Worm (Caenorhabditis elegans) whole organism, young adult: ENCODE results near the gene aat-4.

Experiments
- C06A6.2 ChIP-seq: fragments of 200-800 bp; sonication (Bioruptor generic); conservative IDR thresholded peaks from 2 replicates; pipeline ENCODE4 v1.3.6; 2022; ENCODE audit warnings: missing genetic modification characterization, missing compliant biosample characterization
- F23B12.7 ChIP-seq: sonication (generic microtip); optimal IDR thresholded peaks from 2 replicates; lab custom pipeline; 2017; ENCODE audit warnings: missing genetic modification characterization, mild to moderate bottlenecking, missing compliant biosample characterization, antibody characterized with exemption, moderate library complexity; ENCODE audit not compliant: insufficient read depth
- F39B2.1 ChIP-seq: fragments of 200-800 bp; sonication (Bioruptor generic); IDR thresholded peaks from 2 replicates; pipeline ENCODE4 v1.3.6; 2022; ENCODE audit warnings: missing genetic modification reagents, missing genetic modification characterization, missing compliant biosample characterization
- F55B11.4 ChIP-seq: sonication (generic microtip); optimal IDR thresholded peaks from 2 replicates; lab custom pipeline; 2016; ENCODE audit warnings: missing compliant biosample characterization, missing genetic modification characterization, borderline replicate concordance; ENCODE audit not compliant: insufficient read depth
- K11D2.4 ChIP-seq: fragments of 200-800 bp; sonication (Bioruptor generic); IDR thresholded peaks from 2 replicates; pipeline ENCODE4 v1.3.6; 2022; ENCODE audit warnings: missing genetic modification reagents, missing genetic modification characterization, missing compliant biosample characterization
- K12H6.12 ChIP-seq: fragments of 200-800 bp; sonication (Bioruptor generic); optimal IDR thresholded peaks from 2 replicates; lab custom pipeline; 2018; ENCODE audit warnings: mild to moderate bottlenecking, missing genetic modification characterization, missing compliant biosample characterization
- T07F8.4 ChIP-seq: sonication (generic microtip); optimal IDR thresholded peaks from 2 replicates; lab custom pipeline; 2016; ENCODE audit warnings: mild to moderate bottlenecking, missing genetic modification characterization, moderate library complexity, missing compliant biosample characterization
- Y95B8A.8 ChIP-seq: fragments of 200-800 bp; sonication (Bioruptor generic); IDR thresholded peaks from 2 replicates; pipeline ENCODE4 v1.3.6; 2022; ENCODE audit warnings: missing genetic modification reagents, missing genetic modification characterization, missing compliant biosample characterization
- akir-1 ChIP-seq: fragments of 200-800 bp; sonication (Bioruptor generic); optimal IDR thresholded peaks from 2 replicates; lab custom pipeline; 2018; ENCODE audit warnings: mild to moderate bottlenecking, missing genetic modification characterization, moderate library complexity, missing compliant biosample characterization
- attf-5 ChIP-seq: fragments of 200-800 bp; sonication (Bioruptor generic); optimal IDR thresholded peaks from 2 replicates; lab custom pipeline; 2018; ENCODE audit warnings: mild to moderate bottlenecking, missing genetic modification characterization, missing compliant biosample characterization
- bed-1 ChIP-seq: fragments of 200-800 bp; sonication (Bioruptor generic); IDR thresholded peaks from 2 replicates; pipeline ENCODE4 v1.3.6; 2022; ENCODE audit warnings: missing genetic modification reagents, missing genetic modification characterization, missing compliant biosample characterization
- bed-2 ChIP-seq: fragments of 200-800 bp; sonication (Bioruptor generic); IDR thresholded peaks from 2 replicates; pipeline ENCODE4 v1.3.6; 2022; ENCODE audit warnings: missing genetic modification reagents, missing genetic modification characterization, missing compliant biosample characterization
- ccch-3 ChIP-seq: fragments of 200-800 bp; sonication (Bioruptor generic); optimal IDR thresholded peaks from 2 replicates; lab custom pipeline; 2018; ENCODE audit warnings: mild to moderate bottlenecking, missing genetic modification characterization, missing compliant biosample characterization
- ceh-27 ChIP-seq: fragments of 200-800 bp; sonication (Bioruptor generic); optimal IDR thresholded peaks from 2 replicates; lab custom pipeline; 2018; ENCODE audit warnings: mild to moderate bottlenecking, missing genetic modification characterization, moderate library complexity, missing compliant biosample characterization
- ceh-91 ChIP-seq: fragments of 200-800 bp; sonication (Bioruptor generic); IDR thresholded peaks from 2 replicates; pipeline ENCODE4 v1.3.6; 2022; ENCODE audit warnings: missing genetic modification reagents, missing genetic modification characterization, missing compliant biosample characterization
- chd-7 ChIP-seq: sonication (generic microtip); optimal IDR thresholded peaks from 2 replicates; lab custom pipeline; 2016; ENCODE audit warnings: mild to moderate bottlenecking, missing genetic modification characterization, moderate library complexity, missing compliant biosample characterization
- dpl-1 ChIP-seq: fragments of 150-350 bp; optimal IDR thresholded peaks from 2 replicates; lab custom pipeline; 2014; ENCODE audit warnings: missing biosample characterization, missing genetic modification reagents, missing genetic modification characterization
- efl-1 ChIP-seq: fragments of 150-350 bp; optimal IDR thresholded peaks from 2 replicates; lab custom pipeline; 2014; ENCODE audit warnings: missing biosample characterization, missing genetic modification reagents, missing genetic modification characterization
- egrh-3 ChIP-seq: fragments of 200-800 bp; sonication (Bioruptor generic); IDR thresholded peaks from 2 replicates; pipeline ENCODE4 v1.3.6; 2022; ENCODE audit warnings: missing genetic modification reagents, missing genetic modification characterization, missing compliant biosample characterization
- hmg-20 ChIP-seq: fragments of 200-800 bp; sonication (Bioruptor generic); IDR thresholded peaks from 2 replicates; pipeline ENCODE4 v1.3.6; 2022; ENCODE audit warnings: missing genetic modification reagents, missing genetic modification characterization, missing compliant biosample characterization
- hsf-1 ChIP-seq: fragments of 200-800 bp; sonication (Bioruptor generic); IDR thresholded peaks from 2 replicates; pipeline ENCODE4 v1.3.6; 2022; ENCODE audit warnings: missing genetic modification reagents, missing genetic modification characterization, missing compliant biosample characterization
- lir-1 ChIP-seq: fragments of 200-800 bp; sonication (Bioruptor generic); conservative IDR thresholded peaks from 2 replicates; pipeline ENCODE4 v1.3.6; 2022; ENCODE audit warnings: missing genetic modification reagents, missing genetic modification characterization, missing compliant biosample characterization
- nhr-120 ChIP-seq: fragments of 200-800 bp; sonication (Bioruptor generic); IDR thresholded peaks from 2 replicates; pipeline ENCODE4 v1.3.6; 2022; ENCODE audit warnings: missing genetic modification characterization, missing compliant biosample characterization
- nhr-80 ChIP-seq: sonication (generic microtip); optimal IDR thresholded peaks from 2 replicates; lab custom pipeline; 2016; ENCODE audit warnings: missing genetic modification characterization, missing compliant biosample characterization
- sea-2 ChIP-seq: fragments of 200-800 bp; sonication (Bioruptor generic); IDR thresholded peaks from 2 replicates; pipeline ENCODE4 v1.3.6; 2022; ENCODE audit warnings: missing genetic modification characterization, missing compliant biosample characterization
- sptf-2 ChIP-seq: fragments of 200-800 bp; sonication (Bioruptor generic); optimal IDR thresholded peaks from 2 replicates; lab custom pipeline; 2018; ENCODE audit warnings: mild to moderate bottlenecking, missing genetic modification characterization, missing compliant biosample characterization
- tbx-9 ChIP-seq: sonication (generic microtip); optimal IDR thresholded peaks from 2 replicates; lab custom pipeline; 2016; ENCODE audit warnings: borderline replicate concordance, missing genetic modification characterization, inconsistent platforms, missing compliant biosample characterization
- tlf-1 ChIP-seq: fragments of 200-800 bp; sonication (Bioruptor generic); optimal IDR thresholded peaks from 2 replicates; lab custom pipeline; 2018; ENCODE audit warnings: mild to moderate bottlenecking, missing genetic modification characterization, missing compliant biosample characterization
- xnd-1 ChIP-seq: sonication (generic microtip); optimal IDR thresholded peaks from 2 replicates; lab custom pipeline; 2016; ENCODE audit warnings: missing genotype, missing genetic modification reagents, missing genetic modification characterization, missing compliant biosample characterization
- ztf-3 ChIP-seq: fragments of 200-800 bp; sonication (Bioruptor generic); optimal IDR thresholded peaks from 2 replicates; lab custom pipeline; 2018; ENCODE audit warnings: mild to moderate bottlenecking, missing genetic modification characterization, missing compliant biosample characterization
- ztf-6 ChIP-seq: fragments of 200-800 bp; sonication (Bioruptor generic); IDR thresholded peaks from 2 replicates; pipeline ENCODE4 v1.3.6; 2022; ENCODE audit warnings: missing genetic modification reagents, missing genetic modification characterization, missing compliant biosample characterization

The aat-4 gene

DNA sequence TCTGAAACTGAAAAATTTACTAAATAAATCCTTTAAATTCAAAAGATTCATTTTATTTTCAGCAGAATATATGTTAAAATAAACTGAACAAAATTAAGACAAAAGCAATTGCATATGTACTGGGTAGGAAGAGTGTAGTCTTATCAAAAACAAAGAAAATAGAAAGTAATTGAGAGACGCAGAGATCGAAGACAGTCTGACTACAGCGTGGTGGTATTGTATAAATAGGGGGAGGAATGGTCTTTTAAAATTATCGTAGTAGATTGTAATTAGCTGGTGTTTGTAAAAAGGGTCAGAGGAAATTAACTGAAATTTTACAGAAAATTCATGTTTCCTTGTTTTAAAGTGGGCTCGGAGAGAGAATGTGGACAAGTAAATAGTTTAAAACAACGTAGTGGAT, 27.0 kb downstream of the aat-4 start, which contains the start of gene acox-3:
acox-3 (minus strand) TSS at position 7 of the 400 bp plus-strand sequence.
- no peak for TF ChIP-seq sptf-2
- peak; percentile 18 for TF ChIP-seq nhr-80 (tag; lab: Kevin White, UChicago)
- no peak for TF ChIP-seq Y95B8A.8 (GFP tag; lab: Robert Waterston, UW)

DNA sequence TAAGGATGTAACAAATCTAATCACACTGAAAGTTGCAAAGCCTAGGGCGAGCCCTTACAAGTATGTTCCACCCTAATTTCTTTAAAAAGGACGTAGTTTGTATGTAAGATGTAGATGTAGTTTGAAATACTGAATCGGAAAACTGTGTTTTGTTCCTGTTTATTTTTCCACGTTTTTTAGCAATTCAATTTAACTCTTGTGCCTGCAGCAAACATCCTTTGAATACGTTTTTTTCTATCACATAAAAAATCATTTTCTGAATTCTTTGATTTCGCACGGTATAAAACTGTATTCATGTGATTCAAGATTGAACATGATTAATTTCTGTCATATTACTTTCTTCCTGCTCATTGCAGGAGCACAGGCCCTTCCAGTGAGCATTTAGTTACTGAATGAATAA, 35.5 kb downstream of the aat-4 start, which contains the start of gene F58F9.9:
F58F9.9 (plus strand) TSS at position 301 of the 400 bp plus-strand sequence.
- TF ChIP-seq bed-1 (GFP tag; lab: Robert Waterston, UW), result no peak
- TF ChIP-seq bed-2 (GFP tag; lab: Robert Waterston, UW), result no peak
- TF ChIP-seq efl-1 (GFP tag; lab: Kevin White, UChicago), result no peak
- TF ChIP-seq F55B11.4 (tag; lab: Kevin White, UChicago), result no peak
- TF ChIP-seq hmg-20 (GFP tag; lab: Robert Waterston, UW), result no peak
- TF ChIP-seq tbx-9, result no peak
- no peak for TF ChIP-seq F39B2.1
- TF ChIP-seq nhr-120 (GFP tag; lab: Robert Waterston, UW), result no peak
- no peak for TF ChIP-seq K11D2.4 (GFP tag; lab: Robert Waterston, UW)
- no peak for TF ChIP-seq C06A6.2

DNA sequence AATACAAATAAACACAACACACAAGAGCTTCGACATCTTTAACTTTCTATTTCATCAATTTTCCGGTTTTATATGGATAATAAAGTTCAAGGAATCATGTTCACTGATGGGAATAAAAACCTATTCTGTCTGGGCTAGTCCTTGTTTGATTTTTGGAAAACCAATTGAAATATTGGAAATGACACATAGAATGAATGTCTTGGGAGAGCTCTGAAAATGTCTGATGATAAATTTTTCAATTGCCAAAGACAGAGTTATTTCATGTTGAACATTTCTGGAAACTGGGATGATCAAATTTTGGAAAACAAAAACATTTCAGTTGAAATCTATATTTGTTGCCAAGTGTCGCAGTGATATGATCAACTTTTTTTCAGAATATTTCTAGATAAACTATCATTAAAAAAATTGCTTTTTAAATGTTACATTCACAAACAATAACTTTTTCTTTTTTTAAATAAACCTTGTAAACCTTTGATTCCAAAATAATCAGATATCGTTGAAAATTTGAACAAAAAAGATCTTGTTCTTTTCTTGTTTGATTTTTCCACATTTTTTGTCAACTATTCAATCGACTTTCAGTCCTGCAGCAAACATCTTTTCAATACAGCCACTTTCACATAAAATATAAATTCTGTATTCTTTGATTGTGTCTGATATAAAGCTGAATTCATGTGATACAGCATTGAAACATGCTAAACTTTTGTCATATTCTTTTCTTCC, 37.9 kb downstream of the aat-4 start, which contains the start of the genes F58F9.6 and F58F9.8:
F58F9.6 (minus strand) TSS at position 101 of the 720 bp plus-strand sequence.
F58F9.8 (plus strand) TSS at position 670 of the 720 bp plus-strand sequence.
- TF ChIP-seq ccch-3 (no peak), F23B12.7 (tag; lab: Kevin White, UChicago) (no peak), xnd-1 (no peak), ceh-27 (GFP tag; lab: Kevin White, UChicago) (no peak), ztf-6 (GFP tag; lab: Robert Waterston, UW) (no peak), K12H6.12 (no peak), sea-2 (GFP tag; lab: Robert Waterston, UW) (no peak), tlf-1 (GFP tag; lab: Kevin White, UChicago) (no peak), lir-1 (GFP tag; lab: Robert Waterston, UW) (no peak), egrh-3 (GFP tag; lab: Robert Waterston, UW) (no peak), T07F8.4 (tag; lab: Kevin White, UChicago) (no peak), nhr-120 (GFP tag; lab: Robert Waterston, UW) (no peak), dpl-1 (GFP tag; lab: Kevin White, UChicago) (no peak), akir-1 (GFP tag; lab: Kevin White, UChicago) (no peak), chd-7 (no peak), ceh-91 (no peak), hsf-1 (GFP tag; lab: Robert Waterston, UW) (no peak), ztf-3 (GFP tag; lab: Kevin White, UChicago) (no peak), nhr-80 (tag; lab: Kevin White, UChicago) (no peak), sptf-2 (no peak)
- TF ChIP-seq, all 124 proteins: peak for 0

DNA sequence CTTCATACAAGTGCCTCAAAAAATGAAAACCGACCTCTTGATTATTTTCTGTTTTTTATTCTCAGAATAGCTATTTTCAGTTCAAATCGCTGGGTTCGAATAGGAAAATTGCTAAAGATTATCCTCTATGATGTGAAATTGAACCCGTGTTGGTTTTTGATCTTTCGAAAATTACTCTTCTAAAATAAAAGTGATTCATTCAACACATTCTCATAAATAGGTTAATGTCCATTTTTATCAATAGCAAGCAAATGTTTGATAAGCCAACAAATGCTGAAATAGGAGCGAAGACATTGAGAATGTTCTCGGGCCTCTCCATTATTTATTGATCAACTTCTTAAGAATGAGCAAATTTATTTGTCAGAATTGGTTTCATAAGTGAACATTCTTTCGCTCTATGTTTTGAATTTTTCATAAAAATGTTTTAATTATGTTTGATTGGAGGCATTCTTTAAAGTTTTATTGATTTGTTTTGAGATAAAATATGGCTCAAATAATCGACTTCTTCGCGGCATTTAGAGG, 42.7 kb downstream of the aat-4 start, which contains the start of gene F58F9.3:
F58F9.3 (plus strand) TSS at position 472 of the 522 bp plus-strand sequence.
- TF ChIP-seq nhr-80 (tag; lab: Kevin White, UChicago) (peak; percentile 37), K12H6.12 (no peak), attf-5 (GFP tag; lab: Kevin White, UChicago) (no peak)
